Worm (Caenorhabditis elegans) whole organism, young adult: ENCODE results near the gene srh-301.
A peak's percentile ranks its signal among the peaks of the same experiment; 100 is the strongest.

ENCODE experiments used
- B0336.3 ChIP-seq: fragments of 200-800 bp; sonication (Bioruptor generic); IDR thresholded peaks from 2 replicates; pipeline ENCODE4 v1.3.6; 2022; ENCODE audit warnings: missing genetic modification characterization, missing compliant biosample characterization
- C06A6.2 ChIP-seq: fragments of 200-800 bp; sonication (Bioruptor generic); conservative IDR thresholded peaks from 2 replicates; pipeline ENCODE4 v1.3.6; 2022; ENCODE audit warnings: missing genetic modification characterization, missing compliant biosample characterization
- C17E4.6 ChIP-seq: fragments of 200-800 bp; sonication (Bioruptor generic); IDR thresholded peaks from 2 replicates; pipeline ENCODE4 v1.3.6; 2022; ENCODE audit warnings: missing genetic modification reagents, missing genetic modification characterization, missing compliant biosample characterization
- D2030.7 ChIP-seq: fragments of 200-800 bp; sonication (Bioruptor generic); IDR thresholded peaks from 2 replicates; pipeline ENCODE4 v1.3.6; 2022; ENCODE audit warnings: missing genetic modification reagents, missing genetic modification characterization, missing compliant biosample characterization
- F33H1.4 ChIP-seq: fragments of 200-800 bp; sonication (Bioruptor generic); IDR thresholded peaks from 2 replicates; pipeline ENCODE4 v1.3.6; 2022; ENCODE audit warnings: missing genetic modification reagents, missing genetic modification characterization, missing compliant biosample characterization
- F37B4.10 ChIP-seq: fragments of 200-800 bp; sonication (Bioruptor generic); IDR thresholded peaks from 2 replicates; pipeline ENCODE4 v1.3.6; 2022; ENCODE audit warnings: missing genetic modification characterization, missing compliant biosample characterization
- F39B2.1 ChIP-seq: fragments of 200-800 bp; sonication (Bioruptor generic); IDR thresholded peaks from 2 replicates; pipeline ENCODE4 v1.3.6; 2022; ENCODE audit warnings: missing genetic modification reagents, missing genetic modification characterization, missing compliant biosample characterization
- F49E8.2 ChIP-seq: sonication (generic microtip); optimal IDR thresholded peaks from 3 replicates; lab custom pipeline; 2017; ENCODE audit warnings: missing genetic modification characterization, mild to moderate bottlenecking, missing compliant biosample characterization, antibody characterized with exemption, moderate library complexity; ENCODE audit not compliant: insufficient read depth
- F52B5.7 ChIP-seq: sonication (generic microtip); optimal IDR thresholded peaks from 2 replicates; lab custom pipeline; 2016; ENCODE audit warnings: mild to moderate bottlenecking, missing genetic modification characterization, missing compliant biosample characterization
- F55B11.4 ChIP-seq: sonication (generic microtip); optimal IDR thresholded peaks from 2 replicates; lab custom pipeline; 2016; ENCODE audit warnings: missing compliant biosample characterization, missing genetic modification characterization, borderline replicate concordance; ENCODE audit not compliant: insufficient read depth
- F57A8.1 ChIP-seq: fragments of 200-800 bp; sonication (Bioruptor generic); optimal IDR thresholded peaks from 2 replicates; lab custom pipeline; 2018; ENCODE audit warnings: mild to moderate bottlenecking, missing genetic modification characterization, moderate library complexity, missing compliant biosample characterization
- K12H6.12 ChIP-seq: fragments of 200-800 bp; sonication (Bioruptor generic); optimal IDR thresholded peaks from 2 replicates; lab custom pipeline; 2018; ENCODE audit warnings: mild to moderate bottlenecking, missing genetic modification characterization, missing compliant biosample characterization
- T26A5.8 ChIP-seq: sonication (generic microtip); optimal IDR thresholded peaks from 2 replicates; lab custom pipeline; 2016; ENCODE audit warnings: missing genetic modification characterization, missing compliant biosample characterization
- ama-1 ChIP-seq, 3 experiments: fragments of 150-350 bp in 1 of 3; sonication (generic microtip) in 2 of 3; optimal IDR thresholded peaks; 2 replicates each; lab custom pipeline; 2014 to 2018; ENCODE audit warnings: missing biosample characterization in 2 of 3, missing genetic modification characterization in 2 of 3, missing genetic modification reagents in 2 of 3
- aptf-2 ChIP-seq: fragments of 200-800 bp; sonication (Bioruptor generic); conservative IDR thresholded peaks from 2 replicates; pipeline ENCODE4 v1.3.6; 2022; ENCODE audit warnings: missing genetic modification reagents, missing genetic modification characterization, missing compliant biosample characterization
- aptf-3 ChIP-seq: fragments of 200-800 bp; sonication (Bioruptor generic); IDR thresholded peaks from 2 replicates; pipeline ENCODE4 v1.3.6; 2022; ENCODE audit warnings: missing genetic modification characterization, missing compliant biosample characterization
- attf-3 ChIP-seq: fragments of 200-800 bp; sonication (Bioruptor generic); conservative IDR thresholded peaks from 2 replicates; pipeline ENCODE4 v1.3.6; 2022; ENCODE audit warnings: missing genetic modification reagents, missing genetic modification characterization, missing compliant biosample characterization
- attf-5 ChIP-seq: fragments of 200-800 bp; sonication (Bioruptor generic); optimal IDR thresholded peaks from 2 replicates; lab custom pipeline; 2018; ENCODE audit warnings: mild to moderate bottlenecking, missing genetic modification characterization, missing compliant biosample characterization
- attf-6 ChIP-seq: fragments of 200-800 bp; sonication (Bioruptor generic); IDR thresholded peaks from 2 replicates; pipeline ENCODE4 v1.3.6; 2022; ENCODE audit warnings: missing genetic modification reagents, missing genetic modification characterization, missing compliant biosample characterization
- bed-1 ChIP-seq: fragments of 200-800 bp; sonication (Bioruptor generic); IDR thresholded peaks from 2 replicates; pipeline ENCODE4 v1.3.6; 2022; ENCODE audit warnings: missing genetic modification reagents, missing genetic modification characterization, missing compliant biosample characterization
- ccch-3 ChIP-seq: fragments of 200-800 bp; sonication (Bioruptor generic); optimal IDR thresholded peaks from 2 replicates; lab custom pipeline; 2018; ENCODE audit warnings: mild to moderate bottlenecking, missing genetic modification characterization, missing compliant biosample characterization
- ceh-100 ChIP-seq: fragments of 200-800 bp; sonication (Bioruptor generic); IDR thresholded peaks from 2 replicates; pipeline ENCODE4 v1.3.6; 2022; ENCODE audit warnings: missing genetic modification reagents, missing genetic modification characterization, missing compliant biosample characterization
- ceh-40 ChIP-seq: fragments of 200-800 bp; sonication (Bioruptor generic); IDR thresholded peaks from 2 replicates; pipeline ENCODE4 v1.3.6; 2022; ENCODE audit warnings: missing genetic modification characterization, missing compliant biosample characterization
- ceh-79 ChIP-seq: sonication (generic microtip); optimal IDR thresholded peaks from 2 replicates; lab custom pipeline; 2017; ENCODE audit warnings: mild to moderate bottlenecking, missing genetic modification characterization, missing compliant biosample characterization
- dpff-1 ChIP-seq: sonication (generic microtip); optimal IDR thresholded peaks from 2 replicates; lab custom pipeline; 2017; ENCODE audit warnings: mild to moderate bottlenecking, missing genetic modification characterization, missing compliant biosample characterization
- dpl-1 ChIP-seq: fragments of 150-350 bp; optimal IDR thresholded peaks from 2 replicates; lab custom pipeline; 2014; ENCODE audit warnings: missing biosample characterization, missing genetic modification reagents, missing genetic modification characterization
- efl-1 ChIP-seq: fragments of 150-350 bp; optimal IDR thresholded peaks from 2 replicates; lab custom pipeline; 2014; ENCODE audit warnings: missing biosample characterization, missing genetic modification reagents, missing genetic modification characterization
- ekl-4 ChIP-seq: fragments of 200-800 bp; sonication (Bioruptor generic); IDR thresholded peaks from 2 replicates; pipeline ENCODE4 v1.3.6; 2022; ENCODE audit warnings: missing genetic modification reagents, missing genetic modification characterization, missing compliant biosample characterization
- ets-4 ChIP-seq: fragments of 200-800 bp; sonication (Bioruptor generic); optimal IDR thresholded peaks from 2 replicates; lab custom pipeline; 2018; ENCODE audit warnings: mild to moderate bottlenecking, missing genetic modification characterization, missing compliant biosample characterization
- hmg-1.2 ChIP-seq: fragments of 200-800 bp; sonication (Bioruptor generic); IDR thresholded peaks from 2 replicates; pipeline ENCODE4 v1.3.6; 2022; ENCODE audit warnings: missing genetic modification reagents, missing genetic modification characterization, missing compliant biosample characterization
- hmg-20 ChIP-seq: fragments of 200-800 bp; sonication (Bioruptor generic); IDR thresholded peaks from 2 replicates; pipeline ENCODE4 v1.3.6; 2022; ENCODE audit warnings: missing genetic modification reagents, missing genetic modification characterization, missing compliant biosample characterization
- lag-1 ChIP-seq: fragments of 200-800 bp; sonication (Bioruptor generic); IDR thresholded peaks from 2 replicates; pipeline ENCODE4 v1.3.6; 2022; ENCODE audit warnings: missing genetic modification reagents, missing genetic modification characterization, missing compliant biosample characterization
- let-607 ChIP-seq, 2 experiments: fragments of 200-800 bp in 1 of 2; sonication (Bioruptor generic) in 1 of 2; sonication (generic microtip) in 1 of 2; optimal IDR thresholded peaks; 2 replicates each; lab custom pipeline; 2016 to 2018; ENCODE audit warnings: mild to moderate bottlenecking in 2 of 2, missing compliant biosample characterization in 2 of 2, missing genetic modification characterization in 2 of 2, moderate library complexity in 2 of 2, missing genotype in 1 of 2
- lin-26 ChIP-seq: fragments of 200-800 bp; sonication (Bioruptor generic); IDR thresholded peaks from 2 replicates; pipeline ENCODE4 v1.3.6; 2022; ENCODE audit warnings: missing genetic modification reagents, missing genetic modification characterization, missing compliant biosample characterization
- lin-35 ChIP-seq, 3 experiments: fragments of 150-350 bp in 2 of 3; sonication (generic microtip) in 1 of 3; optimal IDR thresholded peaks; 2 replicates each; lab custom pipeline; 2014 to 2018; ENCODE audit warnings: missing biosample characterization in 3 of 3, missing genetic modification characterization in 3 of 3, missing genetic modification reagents in 3 of 3
- madf-8 ChIP-seq: fragments of 200-800 bp; sonication (Bioruptor generic); conservative IDR thresholded peaks from 2 replicates; pipeline ENCODE4 v1.3.6; 2022; ENCODE audit warnings: missing genetic modification reagents, missing genetic modification characterization, missing compliant biosample characterization
- mxl-1 ChIP-seq: sonication (generic microtip); optimal IDR thresholded peaks from 2 replicates; lab custom pipeline; 2016; ENCODE audit warnings: missing genetic modification characterization, missing compliant biosample characterization
- nfya-2 ChIP-seq: fragments of 200-800 bp; sonication (Bioruptor generic); IDR thresholded peaks from 2 replicates; pipeline ENCODE4 v1.3.6; 2022; ENCODE audit warnings: missing genetic modification reagents, missing genetic modification characterization, missing compliant biosample characterization
- nhr-120 ChIP-seq: fragments of 200-800 bp; sonication (Bioruptor generic); IDR thresholded peaks from 2 replicates; pipeline ENCODE4 v1.3.6; 2022; ENCODE audit warnings: missing genetic modification characterization, missing compliant biosample characterization
- pbrm-1 ChIP-seq: fragments of 200-800 bp; sonication (Bioruptor generic); IDR thresholded peaks from 2 replicates; pipeline ENCODE4 v1.3.6; 2022; ENCODE audit warnings: missing genetic modification reagents, missing genetic modification characterization, missing compliant biosample characterization
- rpc-1 ChIP-seq, 2 experiments: fragments of 150-350 bp in 1 of 2; sonication (generic microtip) in 1 of 2; optimal IDR thresholded peaks; 2 replicates each; lab custom pipeline; 2014 to 2018; ENCODE audit warnings: missing biosample characterization in 1 of 2, missing genetic modification characterization in 1 of 2, missing genetic modification reagents in 1 of 2, missing genotype in 1 of 2
- snpc-1.1 ChIP-seq: sonication (generic microtip); optimal IDR thresholded peaks from 2 replicates; lab custom pipeline; 2017; ENCODE audit warnings: missing genetic modification characterization, mild to moderate bottlenecking, missing compliant biosample characterization, antibody characterized with exemption, moderate library complexity, missing genotype, missing genetic modification reagents; ENCODE audit not compliant: insufficient read depth
- somi-1 ChIP-seq: fragments of 200-800 bp; sonication (Bioruptor generic); optimal IDR thresholded peaks from 2 replicates; lab custom pipeline; 2018; ENCODE audit warnings: mild to moderate bottlenecking, missing genetic modification characterization, missing compliant biosample characterization
- tbx-9 ChIP-seq: sonication (generic microtip); optimal IDR thresholded peaks from 2 replicates; lab custom pipeline; 2016; ENCODE audit warnings: borderline replicate concordance, missing genetic modification characterization, inconsistent platforms, missing compliant biosample characterization
- unc-130 ChIP-seq: sonication (generic microtip); optimal IDR thresholded peaks from 2 replicates; lab custom pipeline; 2016; ENCODE audit warnings: missing genetic modification reagents, missing genetic modification characterization, missing compliant biosample characterization
- ztf-22 ChIP-seq: fragments of 200-800 bp; sonication (Bioruptor generic); optimal IDR thresholded peaks from 2 replicates; lab custom pipeline; 2018; ENCODE audit warnings: mild to moderate bottlenecking, missing genetic modification characterization, moderate library complexity, missing compliant biosample characterization
- ztf-28 ChIP-seq: fragments of 200-800 bp; sonication (Bioruptor generic); IDR thresholded peaks from 2 replicates; pipeline ENCODE4 v1.3.6; 2022; ENCODE audit warnings: missing genetic modification reagents, missing genetic modification characterization, missing compliant biosample characterization
- ztf-3 ChIP-seq: fragments of 200-800 bp; sonication (Bioruptor generic); optimal IDR thresholded peaks from 2 replicates; lab custom pipeline; 2018; ENCODE audit warnings: mild to moderate bottlenecking, missing genetic modification characterization, missing compliant biosample characterization
- ztf-6 ChIP-seq: fragments of 200-800 bp; sonication (Bioruptor generic); IDR thresholded peaks from 2 replicates; pipeline ENCODE4 v1.3.6; 2022; ENCODE audit warnings: missing genetic modification reagents, missing genetic modification characterization, missing compliant biosample characterization

The srh-301 gene

ce11 chrV:17859065-17859464 lies 34.4 kb downstream of the srh-301 start (continued):
- TF ChIP-seq B0336.3 (GFP tag; lab: Robert Waterston, UW) (0 out of 2 replicates have a peak, but pooled peaks have one; percentile 31), unc-130 (GFP tag; lab: Kevin White, UChicago) (no peak), hmg-1.2 (GFP tag; lab: Robert Waterston, UW) (peak; percentile 35), ztf-22 (GFP tag; lab: Kevin White, UChicago) (no peak), efl-1 (GFP tag; lab: Kevin White, UChicago) (peak; percentile 92), F55B11.4 (tag; lab: Kevin White, UChicago) (no peak), dpff-1 (tag; lab: Kevin White, UChicago) (no peak), hmg-20 (GFP tag; lab: Robert Waterston, UW) (no peak), ztf-28 (no peak), nhr-120 (GFP tag; lab: Robert Waterston, UW) (no peak), F49E8.2 (tag; lab: Kevin White, UChicago) (no peak), mxl-1 (tag; lab: Kevin White, UChicago) (no peak), attf-6 (GFP tag; lab: Robert Waterston, UW) (no peak), ceh-100 (GFP tag; lab: Robert Waterston, UW) (no peak), aptf-2 (no peak), tbx-9 (tag; lab: Kevin White, UChicago) (no peak), T26A5.8 (no peak), F37B4.10 (GFP tag; lab: Robert Waterston, UW) (no peak), lin-26 (no peak), ets-4 (GFP tag; lab: Kevin White, UChicago) (no peak), F52B5.7 (tag; lab: Kevin White, UChicago) (no peak), attf-5 (GFP tag; lab: Kevin White, UChicago) (no peak), F33H1.4 (GFP tag; lab: Robert Waterston, UW) (no peak), let-607 (tag; optimal IDR thresholded peaks at IDR 0.05; lab: Kevin White, UChicago) (no peak), D2030.7 (GFP tag; lab: Robert Waterston, UW) (peak; percentile 69), nfya-2 (GFP tag; lab: Robert Waterston, UW) (no peak), ama-1 (optimal IDR thresholded peaks at IDR 0.05; lab: Kevin White, UChicago) (no peak), ama-1 (GFP tag; optimal IDR thresholded peaks at IDR 0.05; lab: Kevin White, UChicago) (no peak), bed-1 (GFP tag; lab: Robert Waterston, UW) (no peak), ceh-79 (tag; lab: Kevin White, UChicago) (no peak), ztf-6 (GFP tag; lab: Robert Waterston, UW) (no peak), rpc-1 (optimal IDR thresholded peaks at IDR 0.05; lab: Kevin White, UChicago) (no peak), rpc-1 (tag; optimal IDR thresholded peaks at IDR 0.05; lab: Kevin White, UChicago) (no peak), ccch-3 (GFP tag; lab: Kevin White, UChicago) (no peak), somi-1 (GFP tag; lab: Kevin White, UChicago) (no peak), aptf-3 (no peak), lin-35 (GFP tag; optimal IDR thresholded peaks at IDR 0.05; lab: Kevin White, UChicago) (no peak), lag-1 (no peak), madf-8 (peak; percentile 88), ztf-3 (GFP tag; lab: Kevin White, UChicago) (no peak), pbrm-1 (GFP tag; lab: Robert Waterston, UW) (no peak), dpl-1 (peak; percentile 75), K12H6.12 (tag; lab: Kevin White, UChicago) (no peak), ceh-40 (GFP tag; lab: Robert Waterston, UW) (no peak), C06A6.2 (no peak), snpc-1.1 (tag; lab: Kevin White, UChicago) (no peak), ekl-4 (no peak; the same call in 1 of the 2 replicates), C17E4.6 (GFP tag; lab: Robert Waterston, UW) (no peak), F57A8.1 (GFP tag; lab: Kevin White, UChicago) (no peak), attf-3 (GFP tag; lab: Robert Waterston, UW) (no peak), F39B2.1 (no peak)
